Fruit fly (Drosophila melanogaster) whole organism, embryonic: ENCODE measurements around the gene CG11811.
A peak's percentile ranks its signal among the peaks of the same experiment; 100 is the strongest.

ENCODE experiments used
- C15 ChIP-seq: fragments of 200-800 bp; sonication (Bioruptor generic); IDR thresholded peaks from 3 replicates; pipeline ENCODE4 v1.3.6; 2022; ENCODE audit warnings: missing biosample characterization, missing genetic modification characterization
- CG10431 ChIP-seq: fragments of 200-800 bp; sonication (Bioruptor generic); optimal IDR thresholded peaks from 3 replicates; lab custom pipeline; 2018; ENCODE audit warnings: missing biosample characterization, mild to moderate bottlenecking, missing genetic modification characterization
- CG11456 ChIP-seq: fragments of 200-800 bp; sonication (Bioruptor generic); IDR thresholded peaks from 3 replicates; pipeline ENCODE4 v1.3.6; 2022; ENCODE audit warnings: missing biosample characterization, missing genetic modification characterization
- CG12155 ChIP-seq: fragments of 200-800 bp; sonication (Bioruptor generic); optimal IDR thresholded peaks from 3 replicates; lab custom pipeline; 2016; ENCODE audit warnings: missing biosample characterization, missing genetic modification characterization
- CG14441 ChIP-seq: fragments of 200-800 bp; sonication (Bioruptor generic); IDR thresholded peaks from 2 replicates; pipeline ENCODE4 v1.3.6; 2022; ENCODE audit warnings: missing biosample characterization, missing genetic modification characterization
- CG14667 ChIP-seq: fragments of 200-800 bp; sonication (Bioruptor generic); IDR thresholded peaks from 2 replicates; pipeline ENCODE4 v1.3.6; 2022; ENCODE audit warnings: missing biosample characterization, missing genetic modification characterization
- CG17385 ChIP-seq: fragments of 200-800 bp; sonication (Bioruptor generic); optimal IDR thresholded peaks from 3 replicates; lab custom pipeline; 2018; ENCODE audit warnings: missing biosample characterization, mild to moderate bottlenecking, missing genetic modification characterization
- CG2120 ChIP-seq: fragments of 200-800 bp; sonication (Bioruptor generic); optimal IDR thresholded peaks from 3 replicates; lab custom pipeline; 2016; ENCODE audit warnings: missing biosample characterization, missing genetic modification characterization
- CG42726 ChIP-seq: fragments of 200-800 bp; sonication (Bioruptor generic); IDR thresholded peaks from 2 replicates; pipeline ENCODE4 v1.3.6; 2022; ENCODE audit warnings: missing biosample characterization, missing genetic modification characterization; ENCODE audit not compliant: partially characterized antibody
- CG4282 ChIP-seq: fragments of 200-800 bp; sonication (Bioruptor generic); optimal IDR thresholded peaks from 2 replicates; lab custom pipeline; 2016; ENCODE audit warnings: missing biosample characterization, missing genetic modification characterization
- CG4424 ChIP-seq: fragments of 200-800 bp; sonication (Bioruptor generic); optimal IDR thresholded peaks from 3 replicates; lab custom pipeline; 2016; ENCODE audit warnings: missing biosample characterization, missing genetic modification characterization
- CG4820 ChIP-seq: fragments of 200-800 bp; sonication (Bioruptor generic); optimal IDR thresholded peaks from 3 replicates; lab custom pipeline; 2016; ENCODE audit warnings: missing biosample characterization, missing genetic modification characterization
- CG4854 ChIP-seq: fragments of 200-800 bp; sonication (Bioruptor generic); optimal IDR thresholded peaks from 2 replicates; lab custom pipeline; 2016; ENCODE audit warnings: missing biosample characterization, missing genetic modification characterization, inconsistent platforms
- CG6254 ChIP-seq: fragments of 200-800 bp; sonication (Bioruptor generic); optimal IDR thresholded peaks from 3 replicates; lab custom pipeline; 2017; ENCODE audit warnings: mild to moderate bottlenecking, missing biosample characterization, missing genetic modification reagents, missing genetic modification characterization
- CG6654 ChIP-seq: fragments of 200-800 bp; sonication (Bioruptor generic); optimal IDR thresholded peaks from 2 replicates; lab custom pipeline; 2017; ENCODE audit warnings: missing biosample characterization, mild to moderate bottlenecking, missing genetic modification characterization
- CG6689 ChIP-seq: fragments of 200-800 bp; sonication (Bioruptor generic); IDR thresholded peaks from 2 replicates; pipeline ENCODE4 v1.3.6; 2022; ENCODE audit warnings: missing biosample characterization, missing genetic modification characterization
- CG7271 ChIP-seq: fragments of 200-800 bp; sonication (Bioruptor generic); optimal IDR thresholded peaks from 2 replicates; lab custom pipeline; 2018; ENCODE audit warnings: missing biosample characterization, mild to moderate bottlenecking, missing genetic modification characterization, moderate library complexity
- CG9727 ChIP-seq: fragments of 200-800 bp; sonication (Bioruptor generic); optimal IDR thresholded peaks from 3 replicates; lab custom pipeline; 2017; ENCODE audit warnings: missing biosample characterization, mild to moderate bottlenecking, missing genetic modification characterization
- D19B ChIP-seq: fragments of 200-800 bp; sonication (Bioruptor generic); optimal IDR thresholded peaks from 2 replicates; lab custom pipeline; 2017; ENCODE audit warnings: missing biosample characterization, mild to moderate bottlenecking, missing genetic modification characterization
- HmgD ChIP-seq: fragments of 200-800 bp; sonication (Bioruptor generic); optimal IDR thresholded peaks from 3 replicates; lab custom pipeline; 2016; ENCODE audit warnings: missing biosample characterization, missing genetic modification characterization
- Lhr ChIP-seq: fragments of 200-800 bp; sonication (Bioruptor generic); optimal IDR thresholded peaks from 3 replicates; lab custom pipeline; 2017; ENCODE audit warnings: mild to moderate bottlenecking, missing biosample characterization, missing genetic modification reagents, missing genetic modification characterization
- Nf-YA ChIP-seq: fragments of 200-800 bp; sonication (Bioruptor generic); IDR thresholded peaks from 2 replicates; pipeline ENCODE4 v1.3.6; 2022; ENCODE audit warnings: missing biosample characterization, missing genetic modification characterization
- Ptx1 ChIP-seq: fragments of 200-800 bp; sonication (Bioruptor generic); IDR thresholded peaks from 2 replicates; pipeline ENCODE4 v1.3.6; 2022; ENCODE audit warnings: missing biosample characterization, missing genetic modification characterization
- Scr ChIP-seq: fragments of 200-800 bp; sonication (Bioruptor generic); IDR thresholded peaks from 2 replicates; pipeline ENCODE4 v1.3.6; 2022; ENCODE audit warnings: missing biosample characterization, missing genetic modification characterization; ENCODE audit not compliant: partially characterized antibody
- Six4 ChIP-seq: fragments of 200-800 bp; sonication (Bioruptor generic); optimal IDR thresholded peaks from 2 replicates; lab custom pipeline; 2016; ENCODE audit warnings: missing biosample characterization, missing genetic modification characterization
- TFAM ChIP-seq: fragments of 200-800 bp; sonication (Bioruptor generic); optimal IDR thresholded peaks from 2 replicates; lab custom pipeline; 2017; ENCODE audit warnings: missing biosample characterization, missing genetic modification characterization, inconsistent platforms
- YL-1 ChIP-seq: fragments of 200-800 bp; sonication (Bioruptor generic); optimal IDR thresholded peaks from 3 replicates; lab custom pipeline; 2017; ENCODE audit warnings: missing biosample characterization, mild to moderate bottlenecking, missing genetic modification characterization
- ap ChIP-seq: fragments of 200-800 bp; sonication (Bioruptor generic); IDR thresholded peaks from 2 replicates; pipeline ENCODE4 v1.3.6; 2022; ENCODE audit warnings: missing biosample characterization, missing genetic modification characterization
- chif ChIP-seq, 2 experiments: fragments of 200-800 bp; sonication (Bioruptor generic); optimal IDR thresholded peaks; 3 replicates each; lab custom pipeline; 2016; ENCODE audit warnings: missing biosample characterization in 2 of 2, missing genetic modification characterization in 2 of 2
- chn ChIP-seq: fragments of 200-800 bp; sonication (Bioruptor generic); optimal IDR thresholded peaks from 2 replicates; lab custom pipeline; 2016; ENCODE audit warnings: missing biosample characterization, missing genetic modification characterization
- crol ChIP-seq: fragments of 200-800 bp; sonication (Bioruptor generic); IDR thresholded peaks from 2 replicates; pipeline ENCODE4 v1.3.6; 2022; ENCODE audit warnings: missing biosample characterization, missing genetic modification characterization
- crp ChIP-seq, 2 experiments: fragments of 200-800 bp; sonication (Bioruptor generic); optimal IDR thresholded peaks; 2 replicates in 1 of 2; 3 replicates in 1 of 2; lab custom pipeline; 2017; ENCODE audit warnings: missing biosample characterization in 2 of 2, missing genetic modification characterization in 2 of 2, mild to moderate bottlenecking in 1 of 2, moderate library complexity in 1 of 2
- eve ChIP-seq, 2 experiments: fragments of >200 bp; optimal IDR thresholded peaks; 2 replicates each; lab custom pipeline; 2017; ENCODE audit warnings: missing biosample characterization in 2 of 2, missing genetic modification characterization in 2 of 2
- eyg ChIP-seq: fragments of 200-800 bp; sonication (Bioruptor generic); optimal IDR thresholded peaks from 3 replicates; lab custom pipeline; 2016; ENCODE audit warnings: missing biosample characterization, missing genetic modification characterization
- fd64A ChIP-seq: fragments of 200-800 bp; sonication (Bioruptor generic); optimal IDR thresholded peaks from 3 replicates; lab custom pipeline; 2018; ENCODE audit warnings: missing biosample characterization, mild to moderate bottlenecking, missing genetic modification characterization
- gro ChIP-seq: fragments of 200-800 bp; sonication (Bioruptor generic); optimal IDR thresholded peaks from 2 replicates; lab custom pipeline; 2016; ENCODE audit warnings: missing biosample characterization, missing genetic modification characterization
- ham ChIP-seq: fragments of 200-800 bp; sonication (Bioruptor generic); IDR thresholded peaks from 2 replicates; pipeline ENCODE4 v1.3.6; 2022; ENCODE audit warnings: missing biosample characterization, missing genetic modification characterization
- jing ChIP-seq: fragments of 200-800 bp; sonication (Bioruptor generic); optimal IDR thresholded peaks from 2 replicates; lab custom pipeline; 2018; ENCODE audit warnings: missing biosample characterization, mild to moderate bottlenecking, missing genetic modification characterization
- kah ChIP-seq: fragments of 200-800 bp; sonication (Bioruptor generic); optimal IDR thresholded peaks from 2 replicates; lab custom pipeline; 2018; ENCODE audit warnings: missing biosample characterization, mild to moderate bottlenecking, missing genetic modification characterization
- kay ChIP-seq: fragments of 200-800 bp; sonication (Bioruptor generic); optimal IDR thresholded peaks from 2 replicates; lab custom pipeline; 2016; ENCODE audit warnings: missing biosample characterization, missing genetic modification characterization
- klu ChIP-seq: fragments of 200-800 bp; sonication (Bioruptor generic); IDR thresholded peaks from 2 replicates; pipeline ENCODE4 v1.3.6; 2022; ENCODE audit warnings: missing biosample characterization, missing genetic modification characterization
- mam ChIP-seq: fragments of 200-800 bp; sonication (Bioruptor generic); optimal IDR thresholded peaks from 3 replicates; lab custom pipeline; 2016; ENCODE audit warnings: missing biosample characterization, missing genetic modification characterization
- nerfin-1 ChIP-seq: fragments of 200-800 bp; sonication (Bioruptor generic); optimal IDR thresholded peaks from 3 replicates; lab custom pipeline; 2019; ENCODE audit warnings: missing biosample characterization, mild to moderate bottlenecking, missing genetic modification characterization, moderate library complexity
- pzg ChIP-seq: fragments of 200-800 bp; sonication (Bioruptor generic); optimal IDR thresholded peaks from 3 replicates; lab custom pipeline; 2018; ENCODE audit warnings: missing biosample characterization, mild to moderate bottlenecking, missing genetic modification characterization, moderate library complexity
- repo ChIP-seq: fragments of 200-800 bp; sonication (Bioruptor generic); optimal IDR thresholded peaks from 2 replicates; lab custom pipeline; 2016; ENCODE audit warnings: missing biosample characterization, missing genetic modification characterization
- sisA ChIP-seq: fragments of 200-800 bp; sonication (Bioruptor generic); IDR thresholded peaks from 2 replicates; pipeline ENCODE4 v1.3.6; 2022; ENCODE audit warnings: missing biosample characterization, missing genetic modification characterization
- slp2 ChIP-seq: fragments of 200-800 bp; sonication (Bioruptor generic); optimal IDR thresholded peaks from 2 replicates; lab custom pipeline; 2016; ENCODE audit warnings: missing biosample characterization, missing genetic modification characterization
- stc ChIP-seq: fragments of 200-800 bp; sonication (Bioruptor generic); IDR thresholded peaks from 2 replicates; pipeline ENCODE4 v1.3.6; 2022; ENCODE audit warnings: missing biosample characterization, missing genetic modification characterization
- tap ChIP-seq: fragments of 200-800 bp; optimal IDR thresholded peaks from 3 replicates; lab custom pipeline; 2019; ENCODE audit warnings: missing biosample characterization, mild to moderate bottlenecking, missing genetic modification characterization, moderate library complexity
- tgo ChIP-seq: fragments of 200-800 bp; sonication (Bioruptor generic); IDR thresholded peaks from 3 replicates; pipeline ENCODE4 v1.3.6; 2022; ENCODE audit warnings: missing biosample characterization, missing genetic modification characterization
- vvl ChIP-seq: fragments of 200-800 bp; sonication (Bioruptor generic); IDR thresholded peaks from 2 replicates; pipeline ENCODE4 v1.3.6; 2022; ENCODE audit warnings: missing biosample characterization, missing genetic modification characterization
- zfh1 ChIP-seq: fragments of 200-800 bp; sonication (Bioruptor generic); IDR thresholded peaks from 3 replicates; pipeline ENCODE4 v1.3.6; 2022; ENCODE audit warnings: missing biosample characterization, missing genetic modification characterization

The CG11811 gene

DNA sequence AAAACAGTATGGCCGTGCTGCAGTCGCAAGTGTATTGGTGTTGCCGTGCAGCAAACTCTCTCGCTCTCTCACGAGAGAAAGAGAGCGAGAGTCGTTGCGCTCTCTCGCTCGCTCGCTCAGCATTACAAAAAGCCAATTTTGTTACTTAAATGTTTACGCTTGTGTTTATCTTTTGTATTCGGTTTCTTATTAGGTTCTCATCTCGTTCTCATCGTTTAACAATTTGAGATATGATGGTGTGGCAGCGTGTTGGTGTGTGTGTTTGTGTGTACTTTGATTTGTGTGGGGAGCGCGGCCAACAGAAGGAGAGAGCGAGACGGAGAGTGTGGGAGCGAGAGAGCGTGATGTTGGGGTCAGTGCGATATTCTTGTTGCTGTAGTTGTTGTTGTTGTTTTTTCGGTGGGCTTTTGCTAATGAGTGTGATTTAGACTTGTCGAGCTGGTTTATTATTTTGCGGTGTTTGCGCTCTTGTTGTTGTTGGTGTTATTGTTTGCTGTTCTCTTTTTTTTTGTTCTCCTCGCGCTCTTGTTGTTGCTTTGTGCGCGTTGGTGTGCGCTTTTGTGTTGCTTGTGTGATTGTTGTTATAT is 46.4 kb downstream of the CG11811 start (continued):
- TF ChIP-seq fd64A (GFP tag; lab: Kevin White, UChicago): peak; percentile 63
- TF ChIP-seq CG14667 (GFP tag; lab: Robert Waterston, UW): no peak
- TF ChIP-seq crol: peak; percentile 58
- TF ChIP-seq pzg (GFP tag; lab: Kevin White, UChicago): no peak
- no peak for TF ChIP-seq stc (GFP tag; lab: Robert Waterston, UW)
- TF ChIP-seq Ptx1 (GFP tag; lab: Robert Waterston, UW): peak; percentile 22; the same call in 1 of the 2 replicates
- TF ChIP-seq HmgD (GFP tag; lab: Kevin White, UChicago): no peak
- TF ChIP-seq kay (GFP tag; lab: Kevin White, UChicago): no peak
- TF ChIP-seq CG4854 (GFP tag; lab: Kevin White, UChicago): no peak
- no peak for TF ChIP-seq CG17385 (GFP tag; lab: Kevin White, UChicago)
- TF ChIP-seq Scr (GFP tag; lab: Robert Waterston, UW): 0 out of 2 replicates have a peak, but pooled peaks have one; percentile 26
- TF ChIP-seq jing: no peak
- TF ChIP-seq CG12155: no peak
- no peak for TF ChIP-seq ap (GFP tag; lab: Robert Waterston, UW)
- no peak for TF ChIP-seq slp2 (GFP tag; lab: Kevin White, UChicago)
- no peak; the same call in 1 of the 2 replicates for TF ChIP-seq CG6689 (GFP tag; lab: Robert Waterston, UW)
- no peak for TF ChIP-seq Six4
- peak; percentile 80 for TF ChIP-seq gro (GFP tag; lab: Kevin White, UChicago)
- TF ChIP-seq CG6254 (GFP tag; lab: Kevin White, UChicago): peak; percentile 14
- TF ChIP-seq vvl (GFP tag; lab: Robert Waterston, UW): no peak
- TF ChIP-seq CG42726 (GFP tag; lab: Robert Waterston, UW): no peak
- TF ChIP-seq CG6654 (GFP tag; lab: Kevin White, UChicago): no peak
- no peak for TF ChIP-seq eve (GFP tag; optimal IDR thresholded peaks at IDR 0.05; lab: Kevin White, UChicago)
- no peak for TF ChIP-seq klu (GFP tag; lab: Robert Waterston, UW)
- TF ChIP-seq zfh1: no peak
- TF ChIP-seq CG4424 (GFP tag; lab: Kevin White, UChicago): peak; percentile 100
- TF ChIP-seq nerfin-1 (tag; lab: Kevin White, UChicago): peak; percentile 51
- TF ChIP-seq repo (GFP tag; lab: Kevin White, UChicago): no peak
- peak; percentile 72 for TF ChIP-seq tap (tag; lab: Kevin White, UChicago)
- TF ChIP-seq mam (GFP tag; lab: Kevin White, UChicago): no peak
- TF ChIP-seq kah (GFP tag; lab: Kevin White, UChicago): peak; percentile 53
- no peak for TF ChIP-seq CG4282
- no peak for TF ChIP-seq CG2120 (GFP tag; lab: Kevin White, UChicago)
- TF ChIP-seq CG11456: peak; percentile 22; the same call in 1 of the 3 replicates
- no peak for TF ChIP-seq YL-1 (GFP tag; lab: Kevin White, UChicago)
- no peak for TF ChIP-seq tgo
- TF ChIP-seq C15: no peak
- no peak for TF ChIP-seq ham (GFP tag; lab: Robert Waterston, UW)
- no peak for TF ChIP-seq D19B (GFP tag; lab: Kevin White, UChicago)
- no peak for TF ChIP-seq sisA (GFP tag; lab: Robert Waterston, UW)
- no peak for TF ChIP-seq crp (GFP tag; optimal IDR thresholded peaks at IDR 0.05; lab: Kevin White, UChicago)
- no peak for TF ChIP-seq Nf-YA (GFP tag; lab: Robert Waterston, UW)
- TF ChIP-seq CG4820: no peak
- TF ChIP-seq CG14441 (GFP tag; lab: Robert Waterston, UW): peak; percentile 12; the same call in 1 of the 2 replicates
- no peak for TF ChIP-seq chif (GFP tag; optimal IDR thresholded peaks at IDR 0.05; lab: Kevin White, UChicago)
- TF ChIP-seq CG9727 (GFP tag; lab: Kevin White, UChicago): no peak
- TF ChIP-seq chn (GFP tag; lab: Kevin White, UChicago): no peak
- TF ChIP-seq CG7271 (tag; lab: Kevin White, UChicago): peak; percentile 1
- TF ChIP-seq Lhr (GFP tag; lab: Kevin White, UChicago): peak; percentile 1
- no peak for TF ChIP-seq CG10431 (GFP tag; lab: Kevin White, UChicago)
- no peak for TF ChIP-seq eyg
- TF ChIP-seq TFAM (GFP tag; lab: Kevin White, UChicago): no peak
